Worm (Caenorhabditis elegans): Measurements from ENCODE around the gene Y116A8C.465.

DNA sequence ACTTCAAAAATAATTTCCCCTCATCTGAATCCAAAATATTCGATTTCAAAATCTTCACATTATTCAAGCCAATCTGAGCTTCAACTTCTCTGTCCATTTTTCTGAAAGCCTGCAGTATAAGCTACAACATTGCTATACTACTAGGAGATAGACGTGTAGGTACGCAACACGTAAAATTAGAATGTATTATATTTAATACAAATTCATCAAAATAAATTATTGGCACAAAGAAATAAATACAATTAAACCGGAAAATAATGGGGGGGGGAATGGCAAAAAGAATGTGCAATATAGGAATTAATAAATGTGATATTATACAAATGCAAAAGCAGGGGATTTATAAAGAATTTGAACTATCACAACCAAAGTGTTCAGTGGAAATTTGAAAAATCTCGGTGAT, 13.6 kb downstream of the Y116A8C.465 start, which contains the start of gene Y116A8C.25:
- TF ChIP-seq unc-62 (GFP tag; optimal IDR thresholded peaks at IDR 0.05) (no peak), blmp-1 (tag; optimal IDR thresholded peaks at IDR 0.05) (no peak), ztf-11 (tag; optimal IDR thresholded peaks at IDR 0.05) (no peak), hlh-1 (tag; optimal IDR thresholded peaks at IDR 0.05) (no peak), nhr-28 (tag; optimal IDR thresholded peaks at IDR 0.05) (no peak)
